Fruit fly (Drosophila melanogaster): ENCODE measurements around the gene Nop56.

Nop56 gene

dm6 chr3R:22397068-22397700, 23.7 kb downstream of the Nop56 start (continued):
- TF ChIP-seq Dip2 (GFP tag; IDR thresholded peaks at IDR 0.05): no peak
- no peak for TF ChIP-seq gfzf (GFP tag; optimal IDR thresholded peaks at IDR 0.05)
- TF ChIP-seq CG30403 (GFP tag; optimal IDR thresholded peaks at IDR 0.05): no peak
- TF ChIP-seq CG2202 (tag; optimal IDR thresholded peaks at IDR 0.05): no peak
- TF ChIP-seq pan (optimal IDR thresholded peaks at IDR 0.05): no peak
- TF ChIP-seq pan (GFP tag; optimal IDR thresholded peaks at IDR 0.05 in 1 of 2, IDR thresholded peaks at IDR 0.05 in 1 of 2): peak in 1 of 2 experiments; percentile 12
- no peak for TF ChIP-seq CG7839 (tag; optimal IDR thresholded peaks at IDR 0.05)
- TF ChIP-seq lilli (GFP tag; optimal IDR thresholded peaks at IDR 0.05): no peak
- no peak for TF ChIP-seq tap (tag; optimal IDR thresholded peaks at IDR 0.05)
- no peak for TF ChIP-seq Mes4 (GFP tag; optimal IDR thresholded peaks at IDR 0.05)
- TF ChIP-seq sob (GFP tag; IDR thresholded peaks at IDR 0.05): no peak
- no peak for TF ChIP-seq CG31441 (GFP tag; IDR thresholded peaks at IDR 0.05)
- TF ChIP-seq CG13123 (GFP tag; optimal IDR thresholded peaks at IDR 0.05): no peak
- no peak for TF ChIP-seq CG7987 (GFP tag; optimal IDR thresholded peaks at IDR 0.05)
- TF ChIP-seq NK7.1 (GFP tag; optimal IDR thresholded peaks at IDR 0.05): no peak
- no peak for TF ChIP-seq cato (GFP tag; optimal IDR thresholded peaks at IDR 0.05; ENCODE audit: borderline replicate concordance)
- no peak for TF ChIP-seq Sry-δ (GFP tag; optimal IDR thresholded peaks at IDR 0.05)
- TF ChIP-seq dmrt11E (tag; optimal IDR thresholded peaks at IDR 0.05): no peak
- no peak for TF ChIP-seq CG5953 (GFP tag; IDR thresholded peaks at IDR 0.05)
- TF ChIP-seq Xbp1 (GFP tag; optimal IDR thresholded peaks at IDR 0.05): no peak
- no peak for TF ChIP-seq unpg (GFP tag; optimal IDR thresholded peaks at IDR 0.05)
- TF ChIP-seq CG11085 (GFP tag; IDR thresholded peaks at IDR 0.05): no peak
- no peak for TF ChIP-seq CG10979 (tag; optimal IDR thresholded peaks at IDR 0.05)
- TF ChIP-seq peb (GFP tag; IDR thresholded peaks at IDR 0.05): no peak
- TF ChIP-seq stwl (tag; optimal IDR thresholded peaks at IDR 0.05): no peak
- no peak for TF ChIP-seq pb (GFP tag; optimal IDR thresholded peaks at IDR 0.05)
- no peak for TF ChIP-seq h (optimal IDR thresholded peaks at IDR 0.05)
- no peak for TF ChIP-seq B-H1 (GFP tag; IDR thresholded peaks at IDR 0.05)
- TF ChIP-seq Awh (GFP tag; IDR thresholded peaks at IDR 0.05): no peak
- no peak for TF ChIP-seq CG4328 (GFP tag; optimal IDR thresholded peaks at IDR 0.05)
- TF ChIP-seq Med (GFP tag): peak; percentile 63
- TF ChIP-seq HmgZ (tag; optimal IDR thresholded peaks at IDR 0.05): peak; percentile 37
- TF ChIP-seq CG31224 (GFP tag; IDR thresholded peaks at IDR 0.05): no peak
- no peak for TF ChIP-seq CG13624 (GFP tag; optimal IDR thresholded peaks at IDR 0.05)
- TF ChIP-seq ab (GFP tag; optimal IDR thresholded peaks at IDR 0.05): no peak
- no peak for TF ChIP-seq croc (GFP tag; conservative IDR thresholded peaks at IDR 0.05)
- no peak for TF ChIP-seq ttk (GFP tag; IDR thresholded peaks at IDR 0.05)
- no peak for TF ChIP-seq sr (GFP tag; IDR thresholded peaks at IDR 0.05)
- no peak for TF ChIP-seq sens-2 (GFP tag; IDR thresholded peaks at IDR 0.05)
- TF ChIP-seq zf30C (GFP tag; optimal IDR thresholded peaks at IDR 0.05): no peak
- TF ChIP-seq shn (GFP tag; optimal IDR thresholded peaks at IDR 0.05): no peak
- TF ChIP-seq CG16863 (GFP tag; optimal IDR thresholded peaks at IDR 0.05): no peak
- no peak for TF ChIP-seq Elba2 (GFP tag; optimal IDR thresholded peaks at IDR 0.05)
- no peak for TF ChIP-seq usp (GFP tag; optimal IDR thresholded peaks at IDR 0.05)
- TF ChIP-seq CG10147 (GFP tag; optimal IDR thresholded peaks at IDR 0.05): peak; percentile 21
- no peak for TF ChIP-seq fru (optimal IDR thresholded peaks at IDR 0.05)
- no peak for TF ChIP-seq CG9876 (GFP tag; optimal IDR thresholded peaks at IDR 0.05)
- no peak for TF ChIP-seq Trl (optimal IDR thresholded peaks at IDR 0.05)
- TF ChIP-seq Trl (GFP tag; optimal IDR thresholded peaks at IDR 0.05): no peak
- TF ChIP-seq wor (GFP tag; IDR thresholded peaks at IDR 0.05): no peak
- TF ChIP-seq gro (GFP tag; optimal IDR thresholded peaks at IDR 0.05): no peak
- TF ChIP-seq CG4707 (GFP tag; optimal IDR thresholded peaks at IDR 0.05): no peak
- TF ChIP-seq CkIIα-i1 (GFP tag; IDR thresholded peaks at IDR 0.05): no peak
- TF ChIP-seq jigr1 (GFP tag; IDR thresholded peaks at IDR 0.05): no peak

Data from whole organism, embryonic.